Worm (Caenorhabditis elegans) whole organism, L4/young adult: ENCODE results near the gene snx-1.

Source experiments
- W03F9.2 ChIP-seq: fragments of 150-350 bp; optimal IDR thresholded peaks from 2 replicates; lab custom pipeline; 2014; ENCODE audit warnings: missing biosample characterization, missing genetic modification characterization
- dao-5 ChIP-seq: sonication (generic microtip); optimal IDR thresholded peaks from 2 replicates; lab custom pipeline; 2016; ENCODE audit warnings: missing genotype, missing genetic modification characterization, moderate library complexity, missing compliant biosample characterization
- him-1 ChIP-seq: sonication (generic microtip); optimal IDR thresholded peaks from 2 replicates; lab custom pipeline; 2016; ENCODE audit warnings: missing genotype, missing genetic modification reagents, missing genetic modification characterization, missing compliant biosample characterization

- TF ChIP-seq W03F9.2 (tag; lab: Kevin White, UChicago), result no peak
- TF ChIP-seq dao-5 (tag; lab: Kevin White, UChicago), result no peak
- no peak for TF ChIP-seq him-1 (tag; lab: Kevin White, UChicago)
Observed at ce11 chrX:1171617-1172016, 42.8 kb downstream of the snx-1 start.
